Worm (Caenorhabditis elegans) whole organism, midembryonic: ENCODE results near the gene T11B7.5.

Experiments
- T22C8.4 ChIP-seq: fragments of 200-800 bp; sonication (Bioruptor generic); IDR thresholded peaks from 2 replicates; pipeline ENCODE4 v1.3.6; 2022; ENCODE audit warnings: missing genetic modification characterization, missing compliant biosample characterization
- cog-1 ChIP-seq: sonication (generic microtip); optimal IDR thresholded peaks from 2 replicates; lab custom pipeline; 2016; ENCODE audit warnings: missing genetic modification characterization, missing compliant biosample characterization
- flt-1 ChIP-seq: fragments of 200-800 bp; sonication (Bioruptor generic); IDR thresholded peaks from 2 replicates; pipeline ENCODE4 v1.3.6; 2022; ENCODE audit warnings: missing genetic modification characterization, missing compliant biosample characterization
- klf-2 ChIP-seq: fragments of 200-800 bp; sonication (Bioruptor generic); conservative IDR thresholded peaks from 2 replicates; pipeline ENCODE4 v1.3.6; 2022; ENCODE audit warnings: missing genetic modification reagents, missing genetic modification characterization, missing compliant biosample characterization
- med-1 ChIP-seq: sonication (generic microtip); optimal IDR thresholded peaks from 2 replicates; lab custom pipeline; 2017; ENCODE audit warnings: missing genetic modification characterization, mild to moderate bottlenecking, missing compliant biosample characterization, antibody characterized with exemption, missing genetic modification reagents; ENCODE audit not compliant: insufficient read depth
- ref-1 ChIP-seq: fragments of 200-800 bp; sonication (Bioruptor generic); conservative IDR thresholded peaks from 2 replicates; pipeline ENCODE4 v1.3.6; 2022; ENCODE audit warnings: missing genetic modification reagents, missing genetic modification characterization, missing compliant biosample characterization
- tab-1 ChIP-seq: fragments of 200-800 bp; sonication (Bioruptor generic); IDR thresholded peaks from 2 replicates; pipeline ENCODE4 v1.3.6; 2022; ENCODE audit warnings: missing genetic modification characterization, missing compliant biosample characterization
- ztf-23 ChIP-seq: fragments of 200-800 bp; sonication (Bioruptor generic); IDR thresholded peaks from 2 replicates; pipeline ENCODE4 v1.3.6; 2022; ENCODE audit warnings: missing genetic modification reagents, missing genetic modification characterization, missing compliant biosample characterization
- ztf-29 ChIP-seq: fragments of 200-800 bp; sonication (Bioruptor generic); IDR thresholded peaks from 2 replicates; pipeline ENCODE4 v1.3.6; 2022; ENCODE audit warnings: missing genetic modification reagents, missing genetic modification characterization, missing compliant biosample characterization

DNA sequence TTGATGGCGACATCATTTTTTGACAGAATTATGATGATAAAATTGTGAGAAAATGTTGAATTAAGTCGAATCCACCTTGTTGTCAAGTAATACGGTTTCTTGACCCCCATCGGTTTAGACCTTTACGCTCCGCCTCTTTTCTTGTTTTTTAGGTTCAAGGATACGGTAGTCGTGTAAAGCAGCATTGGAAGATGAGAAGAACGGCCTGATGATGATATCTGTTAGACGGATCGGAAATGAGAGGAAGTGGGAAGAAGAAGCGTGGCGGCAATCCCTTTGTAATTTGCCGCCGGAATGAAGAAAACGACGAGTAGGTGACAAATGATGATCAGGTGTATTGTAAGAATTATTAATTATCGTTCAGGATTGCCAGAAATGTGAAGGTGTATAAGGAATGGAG, 23.9 kb upstream of the T11B7.5 start, which contains the start of gene npax-4:
- TF ChIP-seq klf-2 (GFP tag; lab: Robert Waterston, UW), result no peak
- TF ChIP-seq flt-1, result no peak
- TF ChIP-seq T22C8.4 (GFP tag; lab: Robert Waterston, UW), result no peak
- no peak for TF ChIP-seq ztf-29 (GFP tag; lab: Robert Waterston, UW)
- TF ChIP-seq cog-1 (tag; lab: Kevin White, UChicago), result no peak
- TF ChIP-seq ztf-23 (GFP tag; lab: Robert Waterston, UW), result no peak
- TF ChIP-seq med-1 (GFP tag; lab: Kevin White, UChicago), result no peak
- TF ChIP-seq tab-1 (GFP tag; lab: Robert Waterston, UW), result no peak
- no peak for TF ChIP-seq ref-1 (GFP tag; lab: Robert Waterston, UW)
